Fruit fly (Drosophila melanogaster) whole organism, adult: ENCODE data around the gene obe.

ENCODE experiments used
- CG12768 ChIP-seq: fragments of 200-800 bp; sonication (Bioruptor generic); optimal IDR thresholded peaks from 2 replicates; lab custom pipeline; 2017; ENCODE audit warnings: missing biosample characterization, missing genetic modification characterization, mild to moderate bottlenecking, moderate library complexity, missing genetic modification reagents
- CG33017 ChIP-seq: fragments of 200-800 bp; sonication (Bioruptor generic); optimal IDR thresholded peaks from 2 replicates; lab custom pipeline; 2018; ENCODE audit warnings: missing biosample characterization, mild to moderate bottlenecking, missing genetic modification characterization, moderate library complexity
- CG5204 ChIP-seq: fragments of 200-800 bp; sonication (Bioruptor generic); optimal IDR thresholded peaks from 2 replicates; lab custom pipeline; 2016; ENCODE audit warnings: missing biosample characterization, missing genetic modification characterization
- CG7045 ChIP-seq: fragments of 200-800 bp; sonication (Bioruptor generic); optimal IDR thresholded peaks from 2 replicates; lab custom pipeline; 2017; ENCODE audit warnings: missing biosample characterization, mild to moderate bottlenecking, missing genetic modification characterization
- CG7101 ChIP-seq: fragments of 200-800 bp; sonication (Bioruptor generic); optimal IDR thresholded peaks from 2 replicates; lab custom pipeline; 2018; ENCODE audit warnings: missing biosample characterization, mild to moderate bottlenecking, missing genetic modification characterization, moderate library complexity
- Clk ChIP-seq: fragments of 200-800 bp; sonication (Bioruptor generic); optimal IDR thresholded peaks from 2 replicates; lab custom pipeline; 2017; ENCODE audit warnings: missing biosample characterization, missing genetic modification characterization
- kay ChIP-seq: fragments of 200-800 bp; sonication (Bioruptor generic); peaks from one replicate; lab custom pipeline; 2016; ENCODE audit warnings: missing biosample characterization, missing genetic modification characterization, borderline replicate concordance

dm6 chr3R:15482858-15483257, 3.0 kb upstream of the obe start, which contains the start of gene Rh6:
- TF ChIP-seq CG7101 (tag; lab: Kevin White, UChicago), result no peak
- TF ChIP-seq CG7045 (GFP tag; lab: Kevin White, UChicago), result no peak
- no peak for TF ChIP-seq kay
- TF ChIP-seq Clk (GFP tag; lab: Kevin White, UChicago), result no peak
- no peak for TF ChIP-seq CG33017 (tag; lab: Kevin White, UChicago)
- TF ChIP-seq CG5204, result no peak
- no peak for TF ChIP-seq CG12768 (GFP tag; lab: Kevin White, UChicago)
